Worm (Caenorhabditis elegans) whole organism, late embryonic: ENCODE results near the gene K02E2.6.
A peak's percentile ranks its signal among the peaks of the same experiment; 100 is the strongest.

ENCODE experiments used
- C08G9.2 ChIP-seq: sonication (generic microtip); optimal IDR thresholded peaks from 2 replicates; lab custom pipeline; 2016; ENCODE audit warnings: mild to moderate bottlenecking, missing genetic modification characterization, moderate library complexity, missing compliant biosample characterization
- F13H6.1 ChIP-seq: sonication (generic microtip); optimal IDR thresholded peaks from 2 replicates; lab custom pipeline; 2016; ENCODE audit warnings: missing genetic modification characterization, missing compliant biosample characterization
- Y22D7AL.16 ChIP-seq: sonication (generic microtip); optimal IDR thresholded peaks from 2 replicates; lab custom pipeline; 2016; ENCODE audit warnings: missing genetic modification characterization, missing compliant biosample characterization
- ama-1 ChIP-seq: fragments of 150-350 bp; optimal IDR thresholded peaks from 2 replicates; lab custom pipeline; 2014
- ceh-18 ChIP-seq: sonication (generic microtip); optimal IDR thresholded peaks from 2 replicates; lab custom pipeline; 2016; ENCODE audit warnings: missing genetic modification characterization, missing compliant biosample characterization
- ceh-2 ChIP-seq: sonication (generic microtip); optimal IDR thresholded peaks from 2 replicates; lab custom pipeline; 2016; ENCODE audit warnings: missing genotype, missing genetic modification characterization, missing compliant biosample characterization
- ceh-22 ChIP-seq: sonication (generic microtip); optimal IDR thresholded peaks from 2 replicates; lab custom pipeline; 2017; ENCODE audit warnings: missing biosample characterization, missing genetic modification characterization
- ceh-24 ChIP-seq: sonication (generic microtip); optimal IDR thresholded peaks from 2 replicates; lab custom pipeline; 2016; ENCODE audit warnings: mild to moderate bottlenecking, missing genetic modification characterization, missing compliant biosample characterization
- ceh-30 ChIP-seq: fragments of 150-350 bp; optimal IDR thresholded peaks from 2 replicates; lab custom pipeline; 2014; ENCODE audit warnings: missing biosample characterization, missing genetic modification characterization
- ceh-48 ChIP-seq: sonication (generic microtip); optimal IDR thresholded peaks from 2 replicates; lab custom pipeline; 2016; ENCODE audit warnings: missing genetic modification characterization, inconsistent platforms, missing compliant biosample characterization
- ceh-6 ChIP-seq: fragments of 200-800 bp; sonication (Bioruptor generic); optimal IDR thresholded peaks from 2 replicates; lab custom pipeline; 2018; ENCODE audit warnings: mild to moderate bottlenecking, missing genetic modification characterization, missing compliant biosample characterization
- elt-2 ChIP-seq: sonication (generic microtip); optimal IDR thresholded peaks from 2 replicates; lab custom pipeline; 2016; ENCODE audit warnings: missing genetic modification reagents, missing genetic modification characterization, missing compliant biosample characterization
- fax-1 ChIP-seq: sonication (generic microtip); optimal IDR thresholded peaks from 2 replicates; lab custom pipeline; 2016; ENCODE audit warnings: missing genotype, missing genetic modification characterization, missing compliant biosample characterization
- fkh-6 ChIP-seq: sonication (generic microtip); optimal IDR thresholded peaks from 2 replicates; lab custom pipeline; 2016; ENCODE audit warnings: missing genetic modification characterization, missing compliant biosample characterization
- hlh-13 ChIP-seq: fragments of 200-800 bp; sonication (Bioruptor generic); optimal IDR thresholded peaks from 2 replicates; lab custom pipeline; 2018; ENCODE audit warnings: mild to moderate bottlenecking, missing genetic modification characterization, missing compliant biosample characterization
- hlh-30 ChIP-seq: sonication (generic microtip); optimal IDR thresholded peaks from 2 replicates; lab custom pipeline; 2017; ENCODE audit warnings: antibody characterized with exemption, missing genetic modification characterization, missing compliant biosample characterization; ENCODE audit not compliant: insufficient read depth
- hlh-6 ChIP-seq: sonication (generic microtip); optimal IDR thresholded peaks from 2 replicates; lab custom pipeline; 2016; ENCODE audit warnings: missing genotype, missing genetic modification characterization, missing compliant biosample characterization
- lim-6 ChIP-seq: sonication (generic microtip); optimal IDR thresholded peaks from 2 replicates; lab custom pipeline; 2016; ENCODE audit warnings: missing genetic modification characterization, missing compliant biosample characterization
- lin-11 ChIP-seq: fragments of 200-800 bp; sonication (Bioruptor generic); optimal IDR thresholded peaks from 2 replicates; lab custom pipeline; 2018; ENCODE audit warnings: mild to moderate bottlenecking, missing genetic modification characterization, missing compliant biosample characterization
- nfya-1 ChIP-seq: sonication (generic microtip); optimal IDR thresholded peaks from 2 replicates; lab custom pipeline; 2017; ENCODE audit warnings: missing genetic modification characterization, mild to moderate bottlenecking, missing compliant biosample characterization, antibody characterized with exemption, moderate library complexity
- npax-4 ChIP-seq: sonication (generic microtip); optimal IDR thresholded peaks from 2 replicates; lab custom pipeline; 2016; ENCODE audit warnings: missing genetic modification characterization, missing compliant biosample characterization
- pqm-1 ChIP-seq: sonication (generic microtip); optimal IDR thresholded peaks from 2 replicates; lab custom pipeline; 2016; ENCODE audit warnings: missing genetic modification characterization, missing compliant biosample characterization
- ref-2 ChIP-seq: sonication (generic microtip); optimal IDR thresholded peaks from 2 replicates; lab custom pipeline; 2016; ENCODE audit warnings: missing genetic modification characterization, missing compliant biosample characterization
- rnt-1 ChIP-seq: sonication (generic microtip); optimal IDR thresholded peaks from 2 replicates; lab custom pipeline; 2016; ENCODE audit warnings: missing genetic modification characterization, missing compliant biosample characterization
- sdc-2 ChIP-seq: sonication (generic microtip); optimal IDR thresholded peaks from 2 replicates; lab custom pipeline; 2016; ENCODE audit warnings: missing genotype, missing genetic modification characterization, missing compliant biosample characterization
- unc-3 ChIP-seq, 2 experiments: fragments of 200-800 bp in 1 of 2; sonication (Bioruptor generic) in 1 of 2; sonication (generic microtip) in 1 of 2; conservative IDR thresholded peaks in 1 of 2; optimal IDR thresholded peaks in 1 of 2; 2 replicates each; pipeline versions ENCODE4 v1.3.6 to Lab custom; 2016 to 2022; ENCODE audit warnings: missing compliant biosample characterization in 2 of 2, missing genetic modification characterization in 2 of 2, missing genetic modification reagents in 1 of 2
- unc-55 ChIP-seq: sonication (generic microtip); optimal IDR thresholded peaks from 2 replicates; lab custom pipeline; 2017; ENCODE audit warnings: missing biosample characterization, missing genetic modification reagents, missing genetic modification characterization
- unc-86 ChIP-seq: sonication (generic microtip); optimal IDR thresholded peaks from 2 replicates; lab custom pipeline; 2016; ENCODE audit warnings: missing genetic modification characterization, missing compliant biosample characterization

K02E2.6 gene

ce11 chrV:20416790-20417189 lies 36.4 kb downstream of the K02E2.6 start:
- TF ChIP-seq fkh-6 (tag; lab: Kevin White, UChicago) (no peak), elt-2 (tag; lab: Kevin White, UChicago) (peak; percentile 5)

- peak; percentile 36 for TF ChIP-seq hlh-30 (tag; lab: Kevin White, UChicago)
- TF ChIP-seq nfya-1, result peak; percentile 19
- TF ChIP-seq ama-1 (lab: Kevin White, UChicago), result no peak
Observed at ce11 chrV:20417809-20418208, 37.4 kb downstream of the K02E2.6 start.

ce11 chrV:20418768-20419167 lies 38.4 kb downstream of the K02E2.6 start:
- TF ChIP-seq pqm-1 (tag; lab: Kevin White, UChicago) (no peak), hlh-30 (tag; lab: Kevin White, UChicago) (peak; percentile 77), elt-2 (tag; lab: Kevin White, UChicago) (peak; percentile 20)

- TF ChIP-seq ceh-24 (tag; lab: Kevin White, UChicago), result no peak
- TF ChIP-seq ceh-2 (tag; lab: Kevin White, UChicago), result no peak
- TF ChIP-seq hlh-13 (GFP tag; lab: Kevin White, UChicago), result no peak
- TF ChIP-seq unc-3 (GFP tag; conservative IDR thresholded peaks at IDR 0.05; lab: Robert Waterston, UW), result no peak
- TF ChIP-seq unc-3 (tag; optimal IDR thresholded peaks at IDR 0.05; lab: Kevin White, UChicago), result no peak
- no peak for TF ChIP-seq ceh-6 (GFP tag; lab: Kevin White, UChicago)
- TF ChIP-seq lim-6 (tag; lab: Kevin White, UChicago), result no peak
- TF ChIP-seq ceh-22 (tag; lab: Kevin White, UChicago), result no peak
- no peak for TF ChIP-seq npax-4
- no peak for TF ChIP-seq sdc-2 (tag; lab: Kevin White, UChicago)
- no peak for TF ChIP-seq ama-1 (lab: Kevin White, UChicago)
- TF ChIP-seq ceh-18 (tag; lab: Kevin White, UChicago), result no peak
- TF ChIP-seq F13H6.1, result no peak
- TF ChIP-seq fax-1 (tag; lab: Kevin White, UChicago), result no peak
Observed at ce11 chrV:20419643-20420042, 39.3 kb downstream of the K02E2.6 start.

- no peak for TF ChIP-seq hlh-6 (tag; lab: Kevin White, UChicago)
- TF ChIP-seq F13H6.1, result no peak
- TF ChIP-seq unc-86 (tag; lab: Kevin White, UChicago), result no peak
- no peak for TF ChIP-seq ceh-48 (tag; lab: Kevin White, UChicago)
- TF ChIP-seq lin-11 (tag; lab: Kevin White, UChicago), result no peak
- no peak for TF ChIP-seq unc-55 (GFP tag; lab: Kevin White, UChicago)
- TF ChIP-seq fax-1 (tag; lab: Kevin White, UChicago), result no peak
- TF ChIP-seq ref-2, result no peak
- TF ChIP-seq pqm-1 (tag; lab: Kevin White, UChicago), result no peak
- TF ChIP-seq fkh-6 (tag; lab: Kevin White, UChicago), result no peak
- TF ChIP-seq C08G9.2 (tag; lab: Kevin White, UChicago), result no peak
- no peak for TF ChIP-seq ceh-18 (tag; lab: Kevin White, UChicago)
- no peak for TF ChIP-seq rnt-1 (tag; lab: Kevin White, UChicago)
Observed at ce11 chrV:20422738-20423137, 42.4 kb downstream of the K02E2.6 start.

- TF ChIP-seq nfya-1, result no peak
- no peak for TF ChIP-seq ceh-30
- no peak for TF ChIP-seq Y22D7AL.16 (tag; lab: Kevin White, UChicago)
- peak; percentile 9 for TF ChIP-seq elt-2 (tag; lab: Kevin White, UChicago)
Observed at ce11 chrV:20423428-20423827, 43.1 kb downstream of the K02E2.6 start.
